Worm (Caenorhabditis elegans) whole organism, mixed stage, embryonic: ENCODE measurements around the gene T26G10.1.

ENCODE experiments used
- M03D4.4 ChIP-seq: sonication (generic microtip); optimal IDR thresholded peaks from 2 replicates; lab custom pipeline; 2017; ENCODE audit warnings: mild to moderate bottlenecking, missing genetic modification characterization, missing compliant biosample characterization
- blmp-1 ChIP-seq: fragments of 150-350 bp; optimal IDR thresholded peaks from 2 replicates; lab custom pipeline; 2014; ENCODE audit warnings: missing biosample characterization, missing genetic modification characterization
- ceh-39 ChIP-seq: fragments of 150-350 bp; optimal IDR thresholded peaks from 2 replicates; lab custom pipeline; 2014; ENCODE audit warnings: missing biosample characterization, missing genetic modification characterization
- ceh-83 ChIP-seq: fragments of 200-800 bp; sonication (Bioruptor generic); optimal IDR thresholded peaks from 2 replicates; lab custom pipeline; 2018; ENCODE audit warnings: mild to moderate bottlenecking, missing genetic modification characterization, missing compliant biosample characterization
- ces-1 ChIP-seq: fragments of 150-350 bp; optimal IDR thresholded peaks from 2 replicates; lab custom pipeline; 2014; ENCODE audit warnings: missing biosample characterization, missing genetic modification reagents, missing genetic modification characterization
- drap-1 ChIP-seq: fragments of 200-800 bp; sonication (Bioruptor generic); optimal IDR thresholded peaks from 3 replicates; lab custom pipeline; 2018; ENCODE audit warnings: mild to moderate bottlenecking, missing genetic modification characterization, missing compliant biosample characterization
- elt-1 ChIP-seq: sonication (generic microtip); optimal IDR thresholded peaks from 2 replicates; lab custom pipeline; 2017; ENCODE audit warnings: missing genetic modification characterization, mild to moderate bottlenecking, missing compliant biosample characterization, antibody characterized with exemption, moderate library complexity, borderline replicate concordance; ENCODE audit not compliant: insufficient read depth
- elt-3 ChIP-seq: fragments of 150-350 bp; optimal IDR thresholded peaks from 2 replicates; lab custom pipeline; 2014; ENCODE audit warnings: missing biosample characterization, missing genetic modification characterization
- ham-2 ChIP-seq: fragments of 200-800 bp; sonication (Bioruptor generic); optimal IDR thresholded peaks from 2 replicates; lab custom pipeline; 2018; ENCODE audit warnings: mild to moderate bottlenecking, missing genetic modification characterization, missing compliant biosample characterization
- hlh-1 ChIP-seq: fragments of 150-350 bp; optimal IDR thresholded peaks from 2 replicates; lab custom pipeline; 2014; ENCODE audit warnings: missing biosample characterization, missing genetic modification reagents, missing genetic modification characterization
- lin-13 ChIP-seq: fragments of 150-350 bp; optimal IDR thresholded peaks from 2 replicates; lab custom pipeline; 2014; ENCODE audit warnings: missing biosample characterization, missing genetic modification characterization
- lin-32 ChIP-seq: fragments of 200-800 bp; sonication (Bioruptor generic); optimal IDR thresholded peaks from 2 replicates; lab custom pipeline; 2018; ENCODE audit warnings: mild to moderate bottlenecking, missing genetic modification characterization, missing compliant biosample characterization
- mab-5 ChIP-seq: fragments of 150-350 bp; optimal IDR thresholded peaks from 2 replicates; lab custom pipeline; 2014; ENCODE audit warnings: missing biosample characterization, missing genetic modification characterization
- mep-1 ChIP-seq: fragments of 150-350 bp; optimal IDR thresholded peaks from 2 replicates; lab custom pipeline; 2017; ENCODE audit warnings: missing biosample characterization, missing genetic modification reagents, missing genetic modification characterization, inconsistent platforms
- nhr-12 ChIP-seq: fragments of 150-350 bp; optimal IDR thresholded peaks from 2 replicates; lab custom pipeline; 2014; ENCODE audit warnings: missing biosample characterization, missing genetic modification characterization
- nhr-2 ChIP-seq: fragments of 150-350 bp; optimal IDR thresholded peaks from 2 replicates; lab custom pipeline; 2014; ENCODE audit warnings: missing biosample characterization, missing genetic modification characterization
- nhr-76 ChIP-seq: sonication (generic microtip); optimal IDR thresholded peaks from 2 replicates; lab custom pipeline; 2017; ENCODE audit warnings: missing biosample characterization, missing genetic modification characterization
- pha-4 ChIP-seq: fragments of 150-350 bp; optimal IDR thresholded peaks from 2 replicates; lab custom pipeline; 2018; ENCODE audit warnings: missing biosample characterization, missing genetic modification reagents, missing genetic modification characterization
- snpc-4 ChIP-seq: fragments of 150-350 bp; optimal IDR thresholded peaks from 2 replicates; lab custom pipeline; 2014; ENCODE audit warnings: missing biosample characterization, missing genetic modification characterization
- sptf-1 ChIP-seq: sonication (generic microtip); optimal IDR thresholded peaks from 2 replicates; lab custom pipeline; 2017; ENCODE audit warnings: mild to moderate bottlenecking, missing genetic modification characterization, moderate library complexity, missing compliant biosample characterization
- tbx-8 ChIP-seq: fragments of 200-800 bp; sonication (Bioruptor generic); optimal IDR thresholded peaks from 2 replicates; lab custom pipeline; 2018; ENCODE audit warnings: mild to moderate bottlenecking, missing genetic modification characterization, moderate library complexity, missing compliant biosample characterization
- unc-120 ChIP-seq: sonication (generic microtip); optimal IDR thresholded peaks from 2 replicates; lab custom pipeline; 2017; ENCODE audit warnings: missing genetic modification characterization, missing compliant biosample characterization; ENCODE audit not compliant: poor library complexity, severe bottlenecking
- unc-39 ChIP-seq: fragments of 150-350 bp; optimal IDR thresholded peaks from 2 replicates; lab custom pipeline; 2014; ENCODE audit warnings: missing biosample characterization, missing genetic modification characterization
- unc-62 ChIP-seq: fragments of 150-350 bp; optimal IDR thresholded peaks from 2 replicates; lab custom pipeline; 2014; ENCODE audit warnings: missing biosample characterization, missing genetic modification reagents, missing genetic modification characterization
- zip-8 ChIP-seq: fragments of 150-350 bp; optimal IDR thresholded peaks from 2 replicates; lab custom pipeline; 2014; ENCODE audit warnings: missing biosample characterization, missing genetic modification characterization
- ztf-11 ChIP-seq: fragments of 150-350 bp; optimal IDR thresholded peaks from 2 replicates; lab custom pipeline; 2014; ENCODE audit warnings: missing biosample characterization, missing genetic modification characterization

The T26G10.1 gene

DNA sequence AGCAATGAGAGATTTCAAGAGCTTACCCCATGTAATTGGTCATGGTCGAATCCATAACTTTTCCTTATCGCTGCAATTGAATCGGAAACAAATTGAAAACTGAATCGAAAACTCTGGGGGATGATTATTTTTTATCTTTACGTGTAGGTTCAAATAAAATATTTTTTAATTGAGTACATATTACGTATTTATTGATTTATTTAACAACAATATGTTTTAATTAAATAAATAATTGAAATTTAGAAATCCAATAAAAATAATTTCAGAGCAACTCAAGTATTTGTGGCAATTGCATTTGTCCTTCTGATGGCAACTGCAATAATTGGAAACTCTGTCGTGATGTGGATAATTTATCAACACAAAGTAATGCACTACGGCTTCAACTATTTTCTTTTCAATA, 20.9 kb downstream of the T26G10.1 start, which contains the start of gene C38C10.3:
TSS of gene C38C10.3 (minus strand) at position 101 of the 400 bp plus-strand sequence.
- TF ChIP-seq ztf-11 (tag; lab: Kevin White, UChicago) (no peak), tbx-8 (GFP tag; lab: Kevin White, UChicago) (no peak), drap-1 (GFP tag; lab: Kevin White, UChicago) (no peak), pha-4 (no peak), ham-2 (GFP tag; lab: Kevin White, UChicago) (no peak), nhr-12 (tag; lab: Kevin White, UChicago) (no peak), blmp-1 (tag; lab: Kevin White, UChicago) (no peak), elt-1 (tag; lab: Kevin White, UChicago) (no peak), mab-5 (tag; lab: Kevin White, UChicago) (no peak), ceh-83 (GFP tag; lab: Kevin White, UChicago) (no peak)

DNA sequence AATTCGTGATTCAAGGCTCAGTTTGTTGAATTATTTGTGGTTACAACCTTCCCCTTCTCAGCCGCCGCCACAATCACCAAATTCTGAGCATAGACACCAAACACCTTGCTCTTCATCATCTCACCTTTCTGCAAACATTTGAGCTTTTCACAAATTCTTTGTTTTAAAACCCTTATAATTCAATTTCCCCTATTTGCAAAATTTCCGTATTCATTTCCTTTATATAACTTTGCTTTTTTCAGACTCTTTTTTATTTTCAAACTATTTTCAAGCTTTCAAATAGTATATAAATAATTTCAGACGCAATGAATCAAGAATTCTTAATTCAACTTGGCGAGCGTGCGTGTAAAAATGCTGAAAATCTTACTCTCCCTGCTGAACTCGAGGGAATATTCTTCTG, 22.9 kb downstream of the T26G10.1 start, which contains the start of gene tkr-1:
TSS of gene tkr-1 (plus strand) at position 301 of the 400 bp plus-strand sequence.
- TF ChIP-seq ceh-39 (tag; lab: Kevin White, UChicago): no peak
- no peak for TF ChIP-seq drap-1 (GFP tag; lab: Kevin White, UChicago)
- TF ChIP-seq mab-5 (tag; lab: Kevin White, UChicago): no peak

DNA sequence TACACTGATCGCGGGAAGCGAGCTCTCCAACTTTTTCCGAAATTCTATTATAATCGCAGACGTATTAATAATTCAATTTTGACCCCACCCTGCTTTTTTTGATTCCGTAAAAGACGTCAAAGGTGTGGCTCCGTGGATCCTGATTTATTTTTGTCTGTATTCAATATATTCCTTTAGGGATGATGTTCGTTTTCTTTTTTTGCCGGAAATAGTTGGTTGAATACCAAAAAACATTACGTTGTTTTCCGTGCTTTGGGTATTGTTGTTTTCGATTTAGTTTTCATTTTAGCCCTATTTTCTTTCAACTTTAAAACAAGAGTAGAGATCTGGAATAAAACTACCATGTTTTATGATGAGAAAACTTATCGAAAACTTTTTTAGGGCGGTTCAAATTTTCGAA, 29.7 kb downstream of the T26G10.1 start:
- TF ChIP-seq unc-120 (tag; lab: Kevin White, UChicago) (no peak), M03D4.4 (tag; lab: Kevin White, UChicago) (no peak), ceh-83 (GFP tag; lab: Kevin White, UChicago) (no peak), lin-13 (tag; lab: Kevin White, UChicago) (no peak), hlh-1 (no peak)
- TF ChIP-seq, all 35 proteins: peak for 0

DNA sequence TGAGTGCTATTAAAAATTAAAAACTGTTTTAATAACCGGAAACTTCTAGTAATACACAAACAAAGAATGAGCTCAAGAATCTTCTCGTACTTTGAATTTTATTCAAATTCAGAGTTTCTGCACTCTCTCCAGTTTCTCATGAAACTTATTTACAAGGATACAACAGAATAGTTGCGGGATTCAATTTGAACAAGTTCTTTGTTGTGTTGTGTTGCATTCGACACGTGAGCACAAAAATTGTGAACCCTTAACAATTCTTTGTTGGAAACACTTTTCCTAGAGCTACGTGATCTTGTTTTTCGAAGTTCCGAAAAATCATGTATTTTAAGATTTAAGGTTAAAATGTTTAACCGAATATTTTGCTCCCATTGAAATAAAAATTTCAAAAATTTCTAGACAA, 32.7 kb downstream of the T26G10.1 start:
- TF ChIP-seq tbx-8 (GFP tag; lab: Kevin White, UChicago): no peak
- TF ChIP-seq ceh-39 (tag; lab: Kevin White, UChicago): no peak

DNA sequence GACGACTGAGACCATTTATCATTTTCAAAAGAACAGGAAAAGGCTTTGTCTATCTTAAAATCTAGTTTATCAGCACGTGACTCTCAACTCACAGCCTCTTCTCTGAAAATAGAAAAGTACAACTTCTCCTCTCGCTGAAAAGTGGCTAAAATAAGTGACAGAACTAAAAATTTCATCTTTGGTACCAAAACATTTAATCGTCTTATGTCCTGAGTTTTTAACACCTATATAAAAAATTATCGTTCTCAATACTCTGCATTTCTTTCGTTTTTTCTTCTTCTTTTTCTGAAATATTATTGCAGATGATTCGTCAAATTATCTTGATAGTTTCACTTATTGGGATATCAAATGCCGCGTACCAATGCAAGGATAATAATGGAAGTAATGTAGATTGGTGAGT, 39.5 kb downstream of the T26G10.1 start, which contains the start of gene crn-6:
TSS of gene crn-6 (plus strand) at position 301 of the 400 bp plus-strand sequence.
- TF ChIP-seq nhr-2 (tag; lab: Kevin White, UChicago) (no peak), drap-1 (GFP tag; lab: Kevin White, UChicago) (no peak), tbx-8 (GFP tag; lab: Kevin White, UChicago) (no peak), hlh-1 (no peak), ceh-39 (tag; lab: Kevin White, UChicago) (no peak), mep-1 (tag; lab: Kevin White, UChicago) (no peak), unc-120 (tag; lab: Kevin White, UChicago) (no peak), nhr-76 (tag; lab: Kevin White, UChicago) (no peak), ces-1 (GFP tag; lab: Kevin White, UChicago) (no peak), zip-8 (tag; lab: Kevin White, UChicago) (no peak)

DNA sequence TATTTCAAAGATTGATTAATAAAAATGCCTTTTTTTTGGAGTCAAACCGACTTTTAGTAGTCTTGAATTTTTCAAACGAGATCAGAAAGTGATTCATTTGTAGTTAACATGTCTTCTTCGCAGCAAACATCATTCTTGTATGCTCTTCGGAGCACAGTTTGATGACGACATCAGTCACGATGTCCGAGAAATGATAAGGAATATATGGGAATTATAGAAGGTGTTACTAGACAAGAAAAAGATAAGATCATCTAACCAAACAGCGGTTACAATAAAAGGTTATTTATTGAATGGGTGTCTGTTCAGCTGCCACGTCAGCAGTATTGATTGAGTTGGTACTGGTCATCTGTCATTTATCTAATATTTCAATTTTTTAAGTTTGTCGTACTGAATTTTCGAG, 40.1 kb downstream of the T26G10.1 start:
- TF ChIP-seq snpc-4: no peak
- no peak for TF ChIP-seq nhr-2 (tag; lab: Kevin White, UChicago)
- no peak for TF ChIP-seq zip-8 (tag; lab: Kevin White, UChicago)
- no peak for TF ChIP-seq unc-62 (GFP tag; lab: Kevin White, UChicago)
- no peak for TF ChIP-seq sptf-1 (tag; lab: Kevin White, UChicago)
- no peak for TF ChIP-seq drap-1 (GFP tag; lab: Kevin White, UChicago)
- TF ChIP-seq blmp-1 (tag; lab: Kevin White, UChicago): no peak
- TF ChIP-seq lin-32: no peak
- TF ChIP-seq elt-1 (tag; lab: Kevin White, UChicago): no peak
- no peak for TF ChIP-seq unc-39 (tag; lab: Kevin White, UChicago)
- no peak for TF ChIP-seq tbx-8 (GFP tag; lab: Kevin White, UChicago)
- no peak for TF ChIP-seq pha-4
- TF ChIP-seq ceh-83 (GFP tag; lab: Kevin White, UChicago): no peak
- no peak for TF ChIP-seq mab-5 (tag; lab: Kevin White, UChicago)
- TF ChIP-seq ztf-11 (tag; lab: Kevin White, UChicago): no peak
- TF ChIP-seq elt-3 (tag; lab: Kevin White, UChicago): no peak
- no peak for TF ChIP-seq ces-1 (GFP tag; lab: Kevin White, UChicago)
